Fruit fly (Drosophila melanogaster): ENCODE results near the gene ND-B22.

ND-B22 gene

dm6 chr2L:13349237-13349902 lies 21.5 kb downstream of the ND-B22 start (continued):
- TF ChIP-seq Sox100B (GFP tag; optimal IDR thresholded peaks at IDR 0.05) (peak; percentile 43), CG32532 (GFP tag; IDR thresholded peaks at IDR 0.05) (0 out of 2 replicates have a peak, but pooled peaks have one; percentile 7), unc-4 (GFP tag; IDR thresholded peaks at IDR 0.05; ENCODE audit: partially characterized antibody) (no peak)

DNA sequence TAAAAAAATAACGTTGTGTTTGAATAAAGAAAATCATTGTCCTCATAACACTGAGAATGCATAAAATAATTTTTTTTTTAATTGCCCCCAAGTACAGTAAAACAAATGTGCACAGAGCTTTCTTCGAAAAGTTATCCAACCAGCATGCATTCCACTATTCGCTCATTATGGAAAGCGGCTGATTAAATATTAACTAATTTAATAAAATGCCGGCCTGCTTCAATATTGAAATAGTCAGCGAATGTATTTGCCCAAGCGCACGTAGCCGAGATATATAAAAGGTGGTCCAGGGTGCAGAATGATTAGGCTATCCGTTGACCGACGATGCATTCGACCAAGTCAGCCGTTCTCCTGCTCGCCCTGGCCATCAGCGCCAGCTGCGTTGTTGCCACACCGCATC lies 23.4 kb downstream of the ND-B22 start, which contains the start of gene CG16826:
Gene CG16826 (plus strand): TSS at position 301 of the 400 bp plus-strand sequence.
- TF ChIP-seq slp2 (GFP tag; optimal IDR thresholded peaks at IDR 0.05) = no peak
- TF ChIP-seq sqz (GFP tag; optimal IDR thresholded peaks at IDR 0.05) = no peak
- TF ChIP-seq vvl (GFP tag; IDR thresholded peaks at IDR 0.05) = no peak
- TF ChIP-seq CG17328 (GFP tag; IDR thresholded peaks at IDR 0.05) = no peak
- TF ChIP-seq gce (GFP tag; IDR thresholded peaks at IDR 0.05) = no peak
- TF ChIP-seq CG1024 (GFP tag; IDR thresholded peaks at IDR 0.05) = no peak
- no peak for TF ChIP-seq dan (GFP tag; IDR thresholded peaks at IDR 0.05)
- TF ChIP-seq sens-2 (GFP tag; IDR thresholded peaks at IDR 0.05) = no peak
- no peak for TF ChIP-seq crol (GFP tag; IDR thresholded peaks at IDR 0.05)
- TF ChIP-seq CG12104 (GFP tag; optimal IDR thresholded peaks at IDR 0.05) = no peak
- no peak for TF ChIP-seq Meics (GFP tag; optimal IDR thresholded peaks at IDR 0.05)

DNA sequence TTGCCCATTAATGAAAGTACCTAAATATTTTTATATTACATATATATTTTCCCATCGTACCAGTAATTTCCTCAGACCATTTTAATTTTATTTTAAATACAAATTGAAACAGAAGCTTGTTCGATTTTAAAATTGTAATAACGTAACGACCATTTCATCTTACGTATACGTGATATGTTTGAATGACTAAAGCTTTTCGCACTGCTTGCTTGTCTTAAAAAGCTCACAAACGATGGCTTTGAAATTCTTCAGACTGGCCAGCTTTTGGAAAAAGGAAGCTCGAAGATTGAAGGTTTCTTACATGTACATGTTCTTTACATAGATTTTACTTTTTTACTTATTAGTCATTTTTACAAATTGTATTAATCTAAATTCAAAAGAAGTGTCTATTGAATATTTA lies 38.2 kb downstream of the ND-B22 start:
- peak; percentile 13 for TF ChIP-seq ftz-f1 (GFP tag; optimal IDR thresholded peaks at IDR 0.05)
- no peak for TF ChIP-seq CG12942 (GFP tag; optimal IDR thresholded peaks at IDR 0.05)
- TF ChIP-seq CG3065 (GFP tag; optimal IDR thresholded peaks at IDR 0.05) = no peak
- TF ChIP-seq Hand (GFP tag; optimal IDR thresholded peaks at IDR 0.05) = no peak
- TF ChIP-seq pita (GFP tag; optimal IDR thresholded peaks at IDR 0.05) = no peak
- no peak for TF ChIP-seq BtbVII (GFP tag; optimal IDR thresholded peaks at IDR 0.05)
- no peak for TF ChIP-seq CG1832 (GFP tag; optimal IDR thresholded peaks at IDR 0.05)
- TF ChIP-seq pho (GFP tag; optimal IDR thresholded peaks at IDR 0.05) = no peak
- TF ChIP-seq CG11247 (GFP tag; IDR thresholded peaks at IDR 0.05) = no peak
- TF ChIP-seq GATAe (GFP tag; conservative IDR thresholded peaks at IDR 0.05) = no peak
- no peak for TF ChIP-seq CG32772 (GFP tag; IDR thresholded peaks at IDR 0.05)
- no peak for TF ChIP-seq CG8478 (optimal IDR thresholded peaks at IDR 0.05)
- peak; percentile 33; the same call in 1 of the 2 replicates for TF ChIP-seq CG13287 (GFP tag; IDR thresholded peaks at IDR 0.05; ENCODE audit: partially characterized antibody)
- TF ChIP-seq bbx (GFP tag; IDR thresholded peaks at IDR 0.05; ENCODE audit: partially characterized antibody) = no peak
- no peak for TF ChIP-seq CG7372 (GFP tag; IDR thresholded peaks at IDR 0.05)
- no peak for TF ChIP-seq repo (GFP tag; optimal IDR thresholded peaks at IDR 0.05)
- no peak for TF ChIP-seq ap (GFP tag; IDR thresholded peaks at IDR 0.05)
- TF ChIP-seq scrt (GFP tag; optimal IDR thresholded peaks at IDR 0.05) = no peak
- TF ChIP-seq so (GFP tag; IDR thresholded peaks at IDR 0.05) = no peak
- TF ChIP-seq Asciz (GFP tag; optimal IDR thresholded peaks at IDR 0.05) = no peak
- TF ChIP-seq CG12071 (GFP tag; optimal IDR thresholded peaks at IDR 0.05) = no peak
- TF ChIP-seq eve (GFP tag; optimal IDR thresholded peaks at IDR 0.05) = no peak
- TF ChIP-seq CG9437 (GFP tag; optimal IDR thresholded peaks at IDR 0.05) = peak; percentile 99
- no peak for TF ChIP-seq E2f2 (GFP tag; IDR thresholded peaks at IDR 0.05)
- TF ChIP-seq Dek (tag; optimal IDR thresholded peaks at IDR 0.05) = no peak
- no peak for TF ChIP-seq Taf1 (GFP tag; IDR thresholded peaks at IDR 0.05)
- peak; percentile 57 for TF ChIP-seq CTCF (GFP tag; optimal IDR thresholded peaks at IDR 0.05)
- no peak for TF ChIP-seq CG9876 (GFP tag; optimal IDR thresholded peaks at IDR 0.05)
- TF ChIP-seq tin (GFP tag; optimal IDR thresholded peaks at IDR 0.05) = no peak
- no peak for TF ChIP-seq CG9817 (tag; optimal IDR thresholded peaks at IDR 0.05)
- no peak for TF ChIP-seq schlank (tag; optimal IDR thresholded peaks at IDR 0.05)
- TF ChIP-seq CG1024 (GFP tag; IDR thresholded peaks at IDR 0.05) = no peak
- no peak for TF ChIP-seq sna (GFP tag; IDR thresholded peaks at IDR 0.05; ENCODE audit: partially characterized antibody)
- no peak for TF ChIP-seq vnd (GFP tag; IDR thresholded peaks at IDR 0.05; ENCODE audit: partially characterized antibody)
- TF ChIP-seq Bgb (GFP tag; IDR thresholded peaks at IDR 0.05; ENCODE audit: partially characterized antibody) = no peak
- TF ChIP-seq Hmr (GFP tag; optimal IDR thresholded peaks at IDR 0.05) = no peak

Data from whole organism, embryonic.